Worm (Caenorhabditis elegans) whole organism, young adult: Measurements from ENCODE around the gene clec-47.

Experiments used
- Y53G8AR.9 ChIP-seq: fragments of 200-800 bp; sonication (Bioruptor generic); conservative IDR thresholded peaks from 2 replicates; pipeline ENCODE4 v1.3.6; 2022; ENCODE audit warnings: missing genetic modification reagents, missing genetic modification characterization, missing compliant biosample characterization
- ceh-79 ChIP-seq: sonication (generic microtip); optimal IDR thresholded peaks from 2 replicates; lab custom pipeline; 2017; ENCODE audit warnings: mild to moderate bottlenecking, missing genetic modification characterization, missing compliant biosample characterization
- efl-1 ChIP-seq: fragments of 150-350 bp; optimal IDR thresholded peaks from 2 replicates; lab custom pipeline; 2014; ENCODE audit warnings: missing biosample characterization, missing genetic modification reagents, missing genetic modification characterization
- ets-4 ChIP-seq: fragments of 200-800 bp; sonication (Bioruptor generic); optimal IDR thresholded peaks from 2 replicates; lab custom pipeline; 2018; ENCODE audit warnings: mild to moderate bottlenecking, missing genetic modification characterization, missing compliant biosample characterization
- lag-1 ChIP-seq: fragments of 200-800 bp; sonication (Bioruptor generic); IDR thresholded peaks from 2 replicates; pipeline ENCODE4 v1.3.6; 2022; ENCODE audit warnings: missing genetic modification reagents, missing genetic modification characterization, missing compliant biosample characterization
- rcor-1 ChIP-seq: fragments of 200-800 bp; sonication (Bioruptor generic); IDR thresholded peaks from 2 replicates; pipeline ENCODE4 v1.3.6; 2022; ENCODE audit warnings: missing genetic modification reagents, missing genetic modification characterization, missing compliant biosample characterization
- unc-130 ChIP-seq: sonication (generic microtip); optimal IDR thresholded peaks from 2 replicates; lab custom pipeline; 2016; ENCODE audit warnings: missing genetic modification reagents, missing genetic modification characterization, missing compliant biosample characterization

- TF ChIP-seq efl-1 (no peak), ets-4 (no peak), rcor-1 (GFP tag; lab: Robert Waterston, UW) (no peak), unc-130 (GFP tag; lab: Kevin White, UChicago) (no peak), ceh-79 (tag; lab: Kevin White, UChicago) (no peak), lag-1 (GFP tag; lab: Robert Waterston, UW) (no peak), Y53G8AR.9 (GFP tag; lab: Robert Waterston, UW) (no peak)
Observed at ce11 chrV:15223668-15224067, 48.1 kb downstream of the clec-47 start, which contains the start of gene srw-24.
